Fruit fly (Drosophila melanogaster): ENCODE data around the gene CG33080.

CG33080 gene

DNA sequence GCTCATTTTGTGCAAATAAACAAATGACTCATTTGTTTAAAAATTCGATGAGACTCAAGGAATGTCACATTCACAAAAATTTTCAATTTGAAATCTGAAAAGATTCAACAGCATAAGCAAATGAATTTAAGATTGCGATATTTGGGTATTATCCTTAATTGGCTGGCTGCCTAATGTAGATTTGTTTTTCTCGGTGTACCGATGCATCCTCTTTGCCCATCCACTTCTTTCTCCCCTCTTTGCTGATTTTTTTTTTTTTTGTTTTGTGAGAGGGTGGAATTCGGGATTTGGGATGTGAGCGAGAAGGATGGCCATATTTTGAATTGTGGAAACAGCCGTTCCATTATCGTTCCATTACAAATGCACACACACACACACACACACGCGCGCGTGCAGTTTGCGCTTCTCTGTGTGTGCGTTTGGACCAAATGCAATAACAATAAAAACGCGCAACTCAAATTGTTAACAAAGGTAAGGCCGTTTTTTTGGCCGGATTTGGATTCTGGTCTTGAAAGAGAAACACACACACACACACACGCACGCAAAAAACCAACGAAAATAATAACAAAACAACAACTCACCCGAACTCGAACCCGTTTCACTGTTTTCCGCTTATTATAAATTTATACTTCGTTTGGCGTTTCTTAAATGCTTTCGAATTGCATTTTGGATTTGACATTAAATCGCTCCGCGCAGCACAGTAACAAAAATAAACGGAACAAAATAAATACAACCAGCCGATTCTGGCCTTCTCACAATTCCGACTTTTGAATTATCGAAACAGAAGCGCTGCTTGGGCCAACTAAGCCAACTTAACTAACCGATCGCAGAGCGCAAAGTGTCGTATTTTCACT, 38.3 kb downstream of the CG33080 start (continued):
- TF ChIP-seq Eip74EF (GFP tag; optimal IDR thresholded peaks at IDR 0.05), result no peak
- no peak for TF ChIP-seq CG5953 (GFP tag; IDR thresholded peaks at IDR 0.05)
- TF ChIP-seq CG10543 (GFP tag; optimal IDR thresholded peaks at IDR 0.05), result no peak
- no peak for TF ChIP-seq NC2α (GFP tag; optimal IDR thresholded peaks at IDR 0.05)
- TF ChIP-seq Side (GFP tag; optimal IDR thresholded peaks at IDR 0.05), result no peak
- TF ChIP-seq CG7745 (tag; optimal IDR thresholded peaks at IDR 0.05), result no peak
- no peak for TF ChIP-seq CG13296 (GFP tag; optimal IDR thresholded peaks at IDR 0.05)
- TF ChIP-seq CG10462 (GFP tag; optimal IDR thresholded peaks at IDR 0.05), result no peak
- TF ChIP-seq CG31224 (GFP tag; IDR thresholded peaks at IDR 0.05), result no peak
- no peak for TF ChIP-seq Hmx (GFP tag; optimal IDR thresholded peaks at IDR 0.05)
- TF ChIP-seq Sry-β (GFP tag; optimal IDR thresholded peaks at IDR 0.05), result no peak
- no peak for TF ChIP-seq CG15479 (GFP tag; optimal IDR thresholded peaks at IDR 0.05)
- TF ChIP-seq CG12942 (GFP tag; optimal IDR thresholded peaks at IDR 0.05), result peak; percentile 15
- TF ChIP-seq CG17802 (tag; optimal IDR thresholded peaks at IDR 0.05), result no peak
- TF ChIP-seq CG2875 (GFP tag; optimal IDR thresholded peaks at IDR 0.05), result peak; percentile 19
- TF ChIP-seq CG2889 (GFP tag; IDR thresholded peaks at IDR 0.05), result no peak
- TF ChIP-seq run (tag; optimal IDR thresholded peaks at IDR 0.05), result no peak
- 0 out of 3 replicates have a peak, but pooled peaks have one; percentile 50 for TF ChIP-seq CG17361 (GFP tag; IDR thresholded peaks at IDR 0.05)
- TF ChIP-seq wor (GFP tag; IDR thresholded peaks at IDR 0.05), result 0 out of 2 replicates have a peak, but pooled peaks have one; percentile 18
- no peak for TF ChIP-seq Adf1 (GFP tag; IDR thresholded peaks at IDR 0.05)
- TF ChIP-seq nau (GFP tag; optimal IDR thresholded peaks at IDR 0.05), result no peak
- peak; percentile 57 for TF ChIP-seq tin (GFP tag; optimal IDR thresholded peaks at IDR 0.05)
- peak; percentile 62 for TF ChIP-seq nmo (GFP tag; optimal IDR thresholded peaks at IDR 0.05)
- no peak for TF ChIP-seq Stat92E (GFP tag; optimal IDR thresholded peaks at IDR 0.05)
- TF ChIP-seq fd64A (GFP tag; optimal IDR thresholded peaks at IDR 0.05), result no peak
- no peak for TF ChIP-seq toy (GFP tag; IDR thresholded peaks at IDR 0.05)
- peak; percentile 41 for TF ChIP-seq CG15696 (tag; optimal IDR thresholded peaks at IDR 0.05)
- no peak for TF ChIP-seq ato (GFP tag; IDR thresholded peaks at IDR 0.05; ENCODE audit: partially characterized antibody)
- TF ChIP-seq H2.0 (GFP tag; IDR thresholded peaks at IDR 0.05), result no peak
- no peak for TF ChIP-seq Atf6 (GFP tag; IDR thresholded peaks at IDR 0.05)
- peak; percentile 4 for TF ChIP-seq CG7786 (GFP tag; optimal IDR thresholded peaks at IDR 0.05)
- TF ChIP-seq bowl (GFP tag; IDR thresholded peaks at IDR 0.05), result no peak
- no peak for TF ChIP-seq dmrt99B (tag; optimal IDR thresholded peaks at IDR 0.05)
- TF ChIP-seq CG31365 (tag; optimal IDR thresholded peaks at IDR 0.05), result no peak
- TF ChIP-seq zen2 (GFP tag; IDR thresholded peaks at IDR 0.05; ENCODE audit: partially characterized antibody), result no peak
- TF ChIP-seq danr (GFP tag; IDR thresholded peaks at IDR 0.05), result no peak
- no peak for TF ChIP-seq CG12071 (GFP tag; optimal IDR thresholded peaks at IDR 0.05)
- no peak for TF ChIP-seq Hmr (GFP tag; optimal IDR thresholded peaks at IDR 0.05)
- no peak for TF ChIP-seq CG15073 (GFP tag; optimal IDR thresholded peaks at IDR 0.05)
- no peak for TF ChIP-seq CG4282 (GFP tag; optimal IDR thresholded peaks at IDR 0.05)
- TF ChIP-seq CG32532 (GFP tag; IDR thresholded peaks at IDR 0.05), result no peak
- peak; percentile 35 for TF ChIP-seq Atf-2 (GFP tag; optimal IDR thresholded peaks at IDR 0.05)
- TF ChIP-seq CG7987 (GFP tag; optimal IDR thresholded peaks at IDR 0.05), result no peak
- TF ChIP-seq Bgb (GFP tag; IDR thresholded peaks at IDR 0.05; ENCODE audit: partially characterized antibody), result no peak
- no peak for TF ChIP-seq CG12236 (GFP tag; optimal IDR thresholded peaks at IDR 0.05)
- no peak for TF ChIP-seq stc (GFP tag; IDR thresholded peaks at IDR 0.05)
- TF ChIP-seq Gsc (GFP tag; IDR thresholded peaks at IDR 0.05), result no peak
- TF ChIP-seq CG6683 (GFP tag; optimal IDR thresholded peaks at IDR 0.05), result no peak
- TF ChIP-seq bab2 (GFP tag; optimal IDR thresholded peaks at IDR 0.05), result peak; percentile 21

All from whole organism, embryonic.